Fruit fly (Drosophila melanogaster) whole organism, embryonic: ENCODE results near the gene CG10353.

Experiments
- Bdp1 ChIP-seq: fragments of 200-800 bp; sonication (Bioruptor generic); optimal IDR thresholded peaks from 3 replicates; lab custom pipeline; 2016; ENCODE audit warnings: missing biosample characterization, missing genetic modification characterization
- Blimp-1 ChIP-seq: fragments of 200-800 bp; sonication (Bioruptor generic); optimal IDR thresholded peaks from 3 replicates; lab custom pipeline; 2018; ENCODE audit warnings: missing biosample characterization, missing genetic modification characterization, mild to moderate bottlenecking, moderate library complexity, missing genetic modification reagents
- CG10267 ChIP-seq: fragments of 200-800 bp; sonication (Bioruptor generic); optimal IDR thresholded peaks from 2 replicates; lab custom pipeline; 2018; ENCODE audit warnings: missing biosample characterization, mild to moderate bottlenecking, missing genetic modification characterization, moderate library complexity
- CG10321 ChIP-seq: fragments of 200-800 bp; sonication (Bioruptor generic); IDR thresholded peaks from 2 replicates; pipeline ENCODE4 v1.3.6; 2022; ENCODE audit warnings: missing biosample characterization, missing genetic modification characterization
- CG11696 ChIP-seq: fragments of 200-800 bp; sonication (Bioruptor generic); IDR thresholded peaks from 2 replicates; pipeline ENCODE4 v1.3.6; 2022; ENCODE audit warnings: missing biosample characterization, missing genetic modification characterization
- CG12155 ChIP-seq: fragments of 200-800 bp; sonication (Bioruptor generic); optimal IDR thresholded peaks from 3 replicates; lab custom pipeline; 2016; ENCODE audit warnings: missing biosample characterization, missing genetic modification characterization
- CG12219 ChIP-seq: fragments of 200-800 bp; sonication (Bioruptor generic); optimal IDR thresholded peaks from 3 replicates; lab custom pipeline; 2018; ENCODE audit warnings: missing biosample characterization, mild to moderate bottlenecking, missing genetic modification characterization
- CG14710 ChIP-seq: fragments of 200-800 bp; sonication (Bioruptor generic); optimal IDR thresholded peaks from 3 replicates; lab custom pipeline; 2019; ENCODE audit warnings: missing biosample characterization, mild to moderate bottlenecking, missing genetic modification characterization, moderate library complexity
- CG15269 ChIP-seq: fragments of 200-800 bp; sonication (Bioruptor generic); optimal IDR thresholded peaks from 2 replicates; lab custom pipeline; 2018; ENCODE audit warnings: missing biosample characterization, mild to moderate bottlenecking, missing genetic modification characterization, moderate library complexity
- CG15601 ChIP-seq: fragments of 200-800 bp; sonication (Bioruptor generic); optimal IDR thresholded peaks from 3 replicates; lab custom pipeline; 2019; ENCODE audit warnings: missing biosample characterization, mild to moderate bottlenecking, missing genetic modification characterization, moderate library complexity
- CG16815 ChIP-seq: fragments of 200-800 bp; sonication (Bioruptor generic); optimal IDR thresholded peaks from 3 replicates; lab custom pipeline; 2017; ENCODE audit warnings: missing biosample characterization, mild to moderate bottlenecking, missing genetic modification characterization
- CG17328 ChIP-seq: fragments of 200-800 bp; sonication (Bioruptor generic); IDR thresholded peaks from 2 replicates; pipeline ENCODE4 v1.3.6; 2022; ENCODE audit warnings: missing biosample characterization, missing genetic modification characterization
- CG18476 ChIP-seq: fragments of 200-800 bp; sonication (Bioruptor generic); optimal IDR thresholded peaks from 2 replicates; lab custom pipeline; 2016; ENCODE audit warnings: missing biosample characterization, mild to moderate bottlenecking, missing genetic modification characterization
- CG18619 ChIP-seq: fragments of 200-800 bp; sonication (Bioruptor generic); optimal IDR thresholded peaks from 3 replicates; lab custom pipeline; 2017; ENCODE audit warnings: missing biosample characterization, mild to moderate bottlenecking, missing genetic modification characterization
- CG30403 ChIP-seq: fragments of 200-800 bp; sonication (Bioruptor generic); optimal IDR thresholded peaks from 3 replicates; lab custom pipeline; 2016; ENCODE audit warnings: missing biosample characterization, missing genetic modification characterization
- CG32772 ChIP-seq: fragments of 200-800 bp; sonication (Bioruptor generic); IDR thresholded peaks from 2 replicates; pipeline ENCODE4 v1.3.6; 2022; ENCODE audit warnings: missing biosample characterization, missing genetic modification characterization
- CG34224 ChIP-seq: fragments of 200-800 bp; sonication (Bioruptor generic); IDR thresholded peaks from 3 replicates; pipeline ENCODE4 v1.3.6; 2022; ENCODE audit warnings: missing biosample characterization, missing genetic modification characterization; ENCODE audit not compliant: partially characterized antibody
- CG3726 ChIP-seq: fragments of 200-800 bp; sonication (Bioruptor generic); IDR thresholded peaks from 3 replicates; pipeline ENCODE4, ENCODE4 v1.3.6; 2022; ENCODE audit warnings: missing biosample characterization, missing genetic modification characterization
- CG8765 ChIP-seq: fragments of 200-800 bp; sonication (Bioruptor generic); IDR thresholded peaks from 2 replicates; pipeline ENCODE4 v1.3.6; 2022; ENCODE audit warnings: missing biosample characterization, missing genetic modification characterization
- CG9876 ChIP-seq: fragments of 200-800 bp; sonication (Bioruptor generic); optimal IDR thresholded peaks from 2 replicates; lab custom pipeline; 2016; ENCODE audit warnings: missing biosample characterization, missing genetic modification characterization
- Dek ChIP-seq: fragments of 200-800 bp; sonication (Bioruptor generic); optimal IDR thresholded peaks from 3 replicates; lab custom pipeline; 2019; ENCODE audit warnings: missing biosample characterization, mild to moderate bottlenecking, missing genetic modification characterization, moderate library complexity
- Fer2 ChIP-seq: fragments of 200-800 bp; sonication (Bioruptor generic); optimal IDR thresholded peaks from 2 replicates; lab custom pipeline; 2018; ENCODE audit warnings: missing biosample characterization, mild to moderate bottlenecking, missing genetic modification characterization, moderate library complexity
- Fer3 ChIP-seq: fragments of 200-800 bp; sonication (Bioruptor generic); optimal IDR thresholded peaks from 2 replicates; lab custom pipeline; 2018; ENCODE audit warnings: missing biosample characterization, mild to moderate bottlenecking, missing genetic modification characterization, moderate library complexity
- HmgD ChIP-seq: fragments of 200-800 bp; sonication (Bioruptor generic); optimal IDR thresholded peaks from 3 replicates; lab custom pipeline; 2016; ENCODE audit warnings: missing biosample characterization, missing genetic modification characterization
- Mes4 ChIP-seq: fragments of 200-800 bp; sonication (Bioruptor generic); optimal IDR thresholded peaks from 2 replicates; lab custom pipeline; 2016; ENCODE audit warnings: missing biosample characterization, missing genetic modification characterization
- Neu2 ChIP-seq: fragments of 200-800 bp; sonication (Bioruptor generic); optimal IDR thresholded peaks from 3 replicates; lab custom pipeline; 2016; ENCODE audit warnings: missing biosample characterization, missing genetic modification characterization, borderline replicate concordance
- Poxn ChIP-seq: fragments of 200-800 bp; sonication (Bioruptor generic); IDR thresholded peaks from 2 replicates; pipeline ENCODE4 v1.3.6; 2022; ENCODE audit warnings: missing biosample characterization, missing genetic modification characterization
- TFAM ChIP-seq: fragments of 200-800 bp; sonication (Bioruptor generic); optimal IDR thresholded peaks from 2 replicates; lab custom pipeline; 2017; ENCODE audit warnings: missing biosample characterization, missing genetic modification characterization, inconsistent platforms
- ab ChIP-seq: fragments of 200-800 bp; sonication (Bioruptor generic); optimal IDR thresholded peaks from 2 replicates; lab custom pipeline; 2016; ENCODE audit warnings: missing biosample characterization, missing genetic modification characterization
- az2 ChIP-seq: fragments of 200-800 bp; sonication (Bioruptor generic); optimal IDR thresholded peaks from 3 replicates; lab custom pipeline; 2016; ENCODE audit warnings: missing biosample characterization, missing genetic modification characterization
- btn ChIP-seq: fragments of 200-800 bp; sonication (Bioruptor generic); optimal IDR thresholded peaks from 2 replicates; lab custom pipeline; 2016; ENCODE audit warnings: missing biosample characterization, missing genetic modification characterization
- dimm ChIP-seq: fragments of 200-800 bp; sonication (Bioruptor generic); IDR thresholded peaks from 2 replicates; pipeline ENCODE4 v1.3.6; 2022; ENCODE audit warnings: missing biosample characterization, missing genetic modification characterization
- h ChIP-seq: fragments of >200 bp; optimal IDR thresholded peaks from 2 replicates; lab custom pipeline; 2017
- hbn ChIP-seq: fragments of 200-800 bp; sonication (Bioruptor generic); IDR thresholded peaks from 2 replicates; pipeline ENCODE4 v1.3.6; 2022; ENCODE audit warnings: missing biosample characterization, missing genetic modification characterization; ENCODE audit not compliant: partially characterized antibody
- kni ChIP-seq: fragments of 200-800 bp; sonication (Bioruptor generic); optimal IDR thresholded peaks from 3 replicates; lab custom pipeline; 2017; ENCODE audit warnings: mild to moderate bottlenecking, missing biosample characterization, missing genetic modification reagents, missing genetic modification characterization
- nerfin-1 ChIP-seq: fragments of 200-800 bp; sonication (Bioruptor generic); optimal IDR thresholded peaks from 3 replicates; lab custom pipeline; 2019; ENCODE audit warnings: missing biosample characterization, mild to moderate bottlenecking, missing genetic modification characterization, moderate library complexity
- p53 ChIP-seq: fragments of 200-800 bp; sonication (Bioruptor generic); optimal IDR thresholded peaks from 2 replicates; lab custom pipeline; 2016; ENCODE audit warnings: missing biosample characterization, missing genetic modification characterization
- pho ChIP-seq: fragments of 200-800 bp; sonication (Bioruptor generic); optimal IDR thresholded peaks from 2 replicates; lab custom pipeline; 2016; ENCODE audit warnings: missing biosample characterization, missing genetic modification characterization
- prd ChIP-seq, 3 experiments: fragments of >200 bp in 2 of 3; fragments of 200-800 bp in 1 of 3; sonication (Bioruptor generic) in 1 of 3; optimal IDR thresholded peaks in 2 of 3; IDR thresholded peaks in 1 of 3; 2 replicates in 2 of 3; 3 replicates in 1 of 3; pipeline versions ENCODE4 v1.3.6 to Lab custom; 2017 to 2022; ENCODE audit warnings: missing biosample characterization in 1 of 3, missing genetic modification characterization in 1 of 3
- repo ChIP-seq: fragments of 200-800 bp; sonication (Bioruptor generic); optimal IDR thresholded peaks from 2 replicates; lab custom pipeline; 2016; ENCODE audit warnings: missing biosample characterization, missing genetic modification characterization
- sc ChIP-seq, 3 experiments: fragments of >200 bp in 2 of 3; fragments of 200-800 bp in 1 of 3; sonication (Bioruptor generic) in 1 of 3; optimal IDR thresholded peaks; 2 replicates in 2 of 3; 3 replicates in 1 of 3; lab custom pipeline; 2017; ENCODE audit warnings: mild to moderate bottlenecking in 1 of 3, missing biosample characterization in 1 of 3, missing genetic modification characterization in 1 of 3, missing genetic modification reagents in 1 of 3
- sens-2 ChIP-seq: fragments of 200-800 bp; sonication (Bioruptor generic); IDR thresholded peaks from 2 replicates; pipeline ENCODE4 v1.3.6; 2022; ENCODE audit warnings: missing biosample characterization, missing genetic modification characterization
- sisA ChIP-seq: fragments of 200-800 bp; sonication (Bioruptor generic); IDR thresholded peaks from 2 replicates; pipeline ENCODE4 v1.3.6; 2022; ENCODE audit warnings: missing biosample characterization, missing genetic modification characterization
- slp2 ChIP-seq: fragments of 200-800 bp; sonication (Bioruptor generic); optimal IDR thresholded peaks from 2 replicates; lab custom pipeline; 2016; ENCODE audit warnings: missing biosample characterization, missing genetic modification characterization
- tio ChIP-seq: fragments of 200-800 bp; sonication (Bioruptor generic); optimal IDR thresholded peaks from 2 replicates; lab custom pipeline; 2017; ENCODE audit warnings: missing biosample characterization, missing genetic modification characterization, inconsistent platforms
- tna ChIP-seq: fragments of 200-800 bp; sonication (Bioruptor generic); IDR thresholded peaks from 2 replicates; pipeline ENCODE4 v1.3.6; 2022; ENCODE audit warnings: missing biosample characterization, missing genetic modification characterization; ENCODE audit not compliant: partially characterized antibody
- usp ChIP-seq: fragments of >200 bp; optimal IDR thresholded peaks from 2 replicates; lab custom pipeline; 2017; ENCODE audit warnings: missing biosample characterization, missing genetic modification characterization

The CG10353 gene

DNA sequence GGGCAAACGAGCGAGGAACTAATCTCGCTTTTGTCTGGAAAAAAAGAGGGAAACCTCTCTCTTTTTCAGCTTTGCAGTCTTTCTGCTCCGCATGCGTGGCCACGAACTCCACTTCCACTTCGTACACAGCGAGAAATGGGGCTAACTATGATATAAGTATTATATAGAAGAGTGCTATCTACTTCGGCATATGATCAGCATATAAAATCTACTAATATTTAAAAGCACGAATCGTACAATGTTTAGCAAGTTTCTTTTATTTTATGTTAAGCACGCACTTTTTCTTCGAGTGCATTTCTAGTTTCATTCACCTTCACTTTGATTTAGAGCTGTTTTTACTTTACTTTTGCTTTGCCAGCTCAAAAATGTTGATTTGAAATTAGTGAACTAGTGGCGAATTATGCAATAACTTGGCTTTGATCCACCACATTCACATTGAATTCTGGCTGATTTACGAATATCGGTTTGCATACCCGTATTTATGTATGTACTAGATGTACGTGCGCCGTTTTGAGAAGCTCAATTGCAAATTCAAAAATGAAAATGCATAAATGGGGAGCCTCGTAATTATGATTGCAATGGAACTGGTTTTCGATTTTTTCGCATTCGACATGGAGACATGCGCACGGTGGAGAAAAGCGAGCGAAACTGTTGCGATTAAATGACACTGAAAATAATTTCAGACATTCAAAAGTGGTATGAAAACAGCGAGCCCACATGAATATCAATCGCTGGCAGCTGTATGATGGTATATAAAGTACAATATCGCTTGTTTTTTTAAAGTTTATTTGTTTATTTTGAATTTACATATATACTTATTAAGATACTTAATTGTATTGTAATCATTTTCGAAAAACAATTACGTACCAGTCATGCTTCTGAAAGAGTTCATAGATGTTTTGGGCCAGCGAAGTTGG lies 29.2 kb downstream of the CG10353 start (continued):
- TF ChIP-seq CG32772 (GFP tag; lab: Robert Waterston, UW) (peak; percentile 84), ab (GFP tag; lab: Kevin White, UChicago) (no peak), CG34224 (GFP tag; lab: Robert Waterston, UW) (no peak), az2 (peak; percentile 73), dimm (GFP tag; lab: Robert Waterston, UW) (peak; percentile 76), sens-2 (peak; percentile 57), kni (GFP tag; lab: Kevin White, UChicago) (no peak), CG8765 (peak; percentile 50; the same call in 1 of the 2 replicates), CG12219 (GFP tag; lab: Kevin White, UChicago) (peak; percentile 69), usp (GFP tag; lab: Kevin White, UChicago) (no peak), CG17328 (peak; percentile 72), nerfin-1 (tag; lab: Kevin White, UChicago) (peak; percentile 62), sc (optimal IDR thresholded peaks at IDR 0.05; lab: Kevin White, UChicago) (no peak), sc (GFP tag; optimal IDR thresholded peaks at IDR 0.05; lab: Kevin White, UChicago) (peak; percentile 55), CG15601 (tag; lab: Kevin White, UChicago) (peak; percentile 87), CG10321 (no peak; the same call in 1 of the 2 replicates), CG18476 (GFP tag; lab: Kevin White, UChicago) (peak; percentile 9), Mes4 (GFP tag; lab: Kevin White, UChicago) (peak; percentile 28), tio (GFP tag; lab: Kevin White, UChicago) (peak; percentile 18), btn (no peak), CG16815 (GFP tag; lab: Kevin White, UChicago) (peak; percentile 44), Poxn (GFP tag; lab: Robert Waterston, UW) (no peak), CG18619 (GFP tag; lab: Kevin White, UChicago) (peak; percentile 36), repo (GFP tag; lab: Kevin White, UChicago) (no peak), CG12155 (GFP tag; lab: Kevin White, UChicago) (peak; percentile 45), CG9876 (GFP tag; lab: Kevin White, UChicago) (no peak), h (lab: Kevin White, UChicago) (no peak), CG11696 (GFP tag; lab: Robert Waterston, UW) (peak; percentile 55; the same call in 1 of the 2 replicates), CG3726 (GFP tag; lab: Robert Waterston, UW) (0 out of 3 replicates have a peak, but pooled peaks have one; percentile 49), TFAM (peak; percentile 15), pho (GFP tag; lab: Kevin White, UChicago) (no peak), prd (optimal IDR thresholded peaks at IDR 0.05; lab: Kevin White, UChicago) (no peak), prd (GFP tag; IDR thresholded peaks at IDR 0.05; lab: Robert Waterston, UW) (peak; percentile 90), CG10267 (peak; percentile 51), Fer2 (tag; lab: Kevin White, UChicago) (no peak), p53 (no peak), tna (GFP tag; lab: Robert Waterston, UW) (no peak), Neu2 (GFP tag; lab: Kevin White, UChicago) (no peak), CG15269 (tag; lab: Kevin White, UChicago) (peak; percentile 68), Blimp-1 (GFP tag; lab: Kevin White, UChicago) (peak; percentile 74), CG30403 (peak; percentile 70), sisA (GFP tag; lab: Robert Waterston, UW) (peak; percentile 71), Dek (tag; lab: Kevin White, UChicago) (peak; percentile 43), hbn (GFP tag; lab: Robert Waterston, UW) (no peak), Bdp1 (GFP tag; lab: Kevin White, UChicago) (peak; percentile 32), HmgD (GFP tag; lab: Kevin White, UChicago) (no peak), slp2 (GFP tag; lab: Kevin White, UChicago) (peak; percentile 77), Fer3 (tag; lab: Kevin White, UChicago) (peak; percentile 66), CG14710 (tag; lab: Kevin White, UChicago) (peak; percentile 65)
